Worm (Caenorhabditis elegans): ENCODE measurements around the gene Y22D7AL.4.

ce11 chrIII:1600670-1601194, 25.7 kb upstream of the Y22D7AL.4 start, which contains the start of gene sms-3:
- TF ChIP-seq nhr-28 (tag; optimal IDR thresholded peaks at IDR 0.05) = no peak
- TF ChIP-seq elt-3 (tag; optimal IDR thresholded peaks at IDR 0.05) = no peak
- TF ChIP-seq lsy-2 (tag; optimal IDR thresholded peaks at IDR 0.05) = no peak
- no peak for TF ChIP-seq blmp-1 (tag; optimal IDR thresholded peaks at IDR 0.05)
- TF ChIP-seq pha-4 (tag; optimal IDR thresholded peaks at IDR 0.05) = no peak
- no peak for TF ChIP-seq mab-5 (tag; optimal IDR thresholded peaks at IDR 0.05)
- no peak for TF ChIP-seq nhr-237 (tag; optimal IDR thresholded peaks at IDR 0.05)
- TF ChIP-seq bed-3 (GFP tag; optimal IDR thresholded peaks at IDR 0.05) = no peak
- peak; percentile 5 for TF ChIP-seq lin-13 (tag; optimal IDR thresholded peaks at IDR 0.05)

All from whole organism, mixed stage, embryonic.